Worm (Caenorhabditis elegans): ENCODE measurements around the gene lin-49.

- TF ChIP-seq mdt-29 (GFP tag; IDR thresholded peaks at IDR 0.05): no peak
- TF ChIP-seq nhr-41 (GFP tag; IDR thresholded peaks at IDR 0.05): no peak
- TF ChIP-seq madf-5 (GFP tag; IDR thresholded peaks at IDR 0.05): no peak
- TF ChIP-seq ztf-11 (tag; optimal IDR thresholded peaks at IDR 0.05): no peak
- TF ChIP-seq pha-4 (GFP tag; IDR thresholded peaks at IDR 0.05): no peak
- TF ChIP-seq pha-4 (tag; optimal IDR thresholded peaks at IDR 0.05): no peak
- TF ChIP-seq ceh-82 (tag; optimal IDR thresholded peaks at IDR 0.05): no peak
These were observed 32.9 kb upstream of the lin-49 start for ce11 chrIV:8587605-8588004.

Measured in whole organism, L4 larva.